Worm (Caenorhabditis elegans) whole organism, young adult: ENCODE data around the gene pot-1.

ENCODE experiments used
- B0261.1 ChIP-seq: sonication (generic microtip); optimal IDR thresholded peaks from 2 replicates; lab custom pipeline; 2016; ENCODE audit warnings: mild to moderate bottlenecking, missing genetic modification characterization, moderate library complexity, missing compliant biosample characterization
- B0336.3 ChIP-seq: fragments of 200-800 bp; sonication (Bioruptor generic); IDR thresholded peaks from 2 replicates; pipeline ENCODE4 v1.3.6; 2022; ENCODE audit warnings: missing genetic modification characterization, missing compliant biosample characterization
- C17E4.6 ChIP-seq: fragments of 200-800 bp; sonication (Bioruptor generic); IDR thresholded peaks from 2 replicates; pipeline ENCODE4 v1.3.6; 2022; ENCODE audit warnings: missing genetic modification reagents, missing genetic modification characterization, missing compliant biosample characterization
- D2030.7 ChIP-seq: fragments of 200-800 bp; sonication (Bioruptor generic); IDR thresholded peaks from 2 replicates; pipeline ENCODE4 v1.3.6; 2022; ENCODE audit warnings: missing genetic modification reagents, missing genetic modification characterization, missing compliant biosample characterization
- F22D6.2 ChIP-seq: sonication (generic microtip); optimal IDR thresholded peaks from 2 replicates; lab custom pipeline; 2016; ENCODE audit warnings: mild to moderate bottlenecking, missing genetic modification characterization, missing compliant biosample characterization
- F49E8.2 ChIP-seq: sonication (generic microtip); optimal IDR thresholded peaks from 3 replicates; lab custom pipeline; 2017; ENCODE audit warnings: missing genetic modification characterization, mild to moderate bottlenecking, missing compliant biosample characterization, antibody characterized with exemption, moderate library complexity; ENCODE audit not compliant: insufficient read depth
- F57A8.1 ChIP-seq: fragments of 200-800 bp; sonication (Bioruptor generic); optimal IDR thresholded peaks from 2 replicates; lab custom pipeline; 2018; ENCODE audit warnings: mild to moderate bottlenecking, missing genetic modification characterization, moderate library complexity, missing compliant biosample characterization
- T07F8.4 ChIP-seq: sonication (generic microtip); optimal IDR thresholded peaks from 2 replicates; lab custom pipeline; 2016; ENCODE audit warnings: mild to moderate bottlenecking, missing genetic modification characterization, moderate library complexity, missing compliant biosample characterization
- Y53F4B.3 ChIP-seq: fragments of 200-800 bp; sonication (Bioruptor generic); IDR thresholded peaks from 2 replicates; pipeline ENCODE4 v1.3.6; 2022; ENCODE audit warnings: missing genetic modification reagents, missing genetic modification characterization, missing compliant biosample characterization
- Y56A3A.18 ChIP-seq: fragments of 200-800 bp; sonication (Bioruptor generic); IDR thresholded peaks from 2 replicates; pipeline ENCODE4 v1.3.6; 2022; ENCODE audit warnings: missing genetic modification reagents, missing genetic modification characterization, missing compliant biosample characterization
- Y67H2A.10 ChIP-seq: fragments of 200-800 bp; sonication (Bioruptor generic); conservative IDR thresholded peaks from 2 replicates; pipeline ENCODE4 v1.3.6; 2022; ENCODE audit warnings: missing genetic modification reagents, missing genetic modification characterization, missing compliant biosample characterization
- Y95B8A.8 ChIP-seq: fragments of 200-800 bp; sonication (Bioruptor generic); IDR thresholded peaks from 2 replicates; pipeline ENCODE4 v1.3.6; 2022; ENCODE audit warnings: missing genetic modification reagents, missing genetic modification characterization, missing compliant biosample characterization
- aptf-2 ChIP-seq: fragments of 200-800 bp; sonication (Bioruptor generic); conservative IDR thresholded peaks from 2 replicates; pipeline ENCODE4 v1.3.6; 2022; ENCODE audit warnings: missing genetic modification reagents, missing genetic modification characterization, missing compliant biosample characterization
- attf-6 ChIP-seq: fragments of 200-800 bp; sonication (Bioruptor generic); IDR thresholded peaks from 2 replicates; pipeline ENCODE4 v1.3.6; 2022; ENCODE audit warnings: missing genetic modification reagents, missing genetic modification characterization, missing compliant biosample characterization
- ccch-3 ChIP-seq: fragments of 200-800 bp; sonication (Bioruptor generic); optimal IDR thresholded peaks from 2 replicates; lab custom pipeline; 2018; ENCODE audit warnings: mild to moderate bottlenecking, missing genetic modification characterization, missing compliant biosample characterization
- cebp-1 ChIP-seq, 2 experiments: fragments of 200-800 bp in 1 of 2; sonication (Bioruptor generic) in 1 of 2; sonication (generic microtip) in 1 of 2; IDR thresholded peaks in 1 of 2; optimal IDR thresholded peaks in 1 of 2; 2 replicates each; pipeline versions ENCODE4 v1.3.6 to Lab custom; 2017 to 2022; ENCODE audit warnings: missing compliant biosample characterization in 2 of 2, missing genetic modification characterization in 2 of 2, mild to moderate bottlenecking in 1 of 2, missing genetic modification reagents in 1 of 2, moderate library complexity in 1 of 2
- cebp-2 ChIP-seq: fragments of 200-800 bp; sonication (Bioruptor generic); IDR thresholded peaks from 2 replicates; pipeline ENCODE4 v1.3.6; 2022; ENCODE audit warnings: missing genetic modification characterization, missing compliant biosample characterization
- ceh-100 ChIP-seq: fragments of 200-800 bp; sonication (Bioruptor generic); IDR thresholded peaks from 2 replicates; pipeline ENCODE4 v1.3.6; 2022; ENCODE audit warnings: missing genetic modification reagents, missing genetic modification characterization, missing compliant biosample characterization
- ceh-27 ChIP-seq: fragments of 200-800 bp; sonication (Bioruptor generic); optimal IDR thresholded peaks from 2 replicates; lab custom pipeline; 2018; ENCODE audit warnings: mild to moderate bottlenecking, missing genetic modification characterization, moderate library complexity, missing compliant biosample characterization
- ceh-91 ChIP-seq: fragments of 200-800 bp; sonication (Bioruptor generic); IDR thresholded peaks from 2 replicates; pipeline ENCODE4 v1.3.6; 2022; ENCODE audit warnings: missing genetic modification reagents, missing genetic modification characterization, missing compliant biosample characterization
- dpff-1 ChIP-seq: sonication (generic microtip); optimal IDR thresholded peaks from 2 replicates; lab custom pipeline; 2017; ENCODE audit warnings: mild to moderate bottlenecking, missing genetic modification characterization, missing compliant biosample characterization
- efl-1 ChIP-seq: fragments of 150-350 bp; optimal IDR thresholded peaks from 2 replicates; lab custom pipeline; 2014; ENCODE audit warnings: missing biosample characterization, missing genetic modification reagents, missing genetic modification characterization
- egl-18 ChIP-seq: fragments of 200-800 bp; sonication (Bioruptor generic); IDR thresholded peaks from 2 replicates; pipeline ENCODE4 v1.3.6; 2022; ENCODE audit warnings: missing genetic modification reagents, missing genetic modification characterization, missing compliant biosample characterization
- gei-17 ChIP-seq: fragments of 200-800 bp; sonication (Bioruptor generic); optimal IDR thresholded peaks from 2 replicates; lab custom pipeline; 2018; ENCODE audit warnings: mild to moderate bottlenecking, missing genetic modification characterization, missing compliant biosample characterization
- hlh-12 ChIP-seq: sonication (generic microtip); optimal IDR thresholded peaks from 2 replicates; lab custom pipeline; 2016; ENCODE audit warnings: missing genetic modification characterization, missing compliant biosample characterization
- hmg-1.2 ChIP-seq: fragments of 200-800 bp; sonication (Bioruptor generic); IDR thresholded peaks from 2 replicates; pipeline ENCODE4 v1.3.6; 2022; ENCODE audit warnings: missing genetic modification reagents, missing genetic modification characterization, missing compliant biosample characterization
- hrde-1 ChIP-seq: sonication (generic microtip); optimal IDR thresholded peaks from 2 replicates; lab custom pipeline; 2016; ENCODE audit warnings: missing genetic modification characterization, mild to moderate bottlenecking, missing compliant biosample characterization, moderate library complexity, missing genotype, missing genetic modification reagents, borderline replicate concordance
- lag-1 ChIP-seq: fragments of 200-800 bp; sonication (Bioruptor generic); IDR thresholded peaks from 2 replicates; pipeline ENCODE4 v1.3.6; 2022; ENCODE audit warnings: missing genetic modification reagents, missing genetic modification characterization, missing compliant biosample characterization
- let-607 ChIP-seq, 2 experiments: fragments of 200-800 bp in 1 of 2; sonication (Bioruptor generic) in 1 of 2; sonication (generic microtip) in 1 of 2; optimal IDR thresholded peaks; 2 replicates each; lab custom pipeline; 2016 to 2018; ENCODE audit warnings: mild to moderate bottlenecking in 2 of 2, missing compliant biosample characterization in 2 of 2, missing genetic modification characterization in 2 of 2, moderate library complexity in 2 of 2, missing genotype in 1 of 2
- lin-26 ChIP-seq: fragments of 200-800 bp; sonication (Bioruptor generic); IDR thresholded peaks from 2 replicates; pipeline ENCODE4 v1.3.6; 2022; ENCODE audit warnings: missing genetic modification reagents, missing genetic modification characterization, missing compliant biosample characterization
- lin-54 ChIP-seq: fragments of 200-800 bp; sonication (Bioruptor generic); optimal IDR thresholded peaks from 2 replicates; lab custom pipeline; 2018; ENCODE audit warnings: mild to moderate bottlenecking, missing genetic modification characterization, missing compliant biosample characterization
- lir-1 ChIP-seq: fragments of 200-800 bp; sonication (Bioruptor generic); conservative IDR thresholded peaks from 2 replicates; pipeline ENCODE4 v1.3.6; 2022; ENCODE audit warnings: missing genetic modification reagents, missing genetic modification characterization, missing compliant biosample characterization
- madf-10 ChIP-seq: sonication (generic microtip); optimal IDR thresholded peaks from 2 replicates; lab custom pipeline; 2016; ENCODE audit warnings: mild to moderate bottlenecking, missing genetic modification characterization, missing compliant biosample characterization
- madf-6 ChIP-seq: fragments of 200-800 bp; sonication (Bioruptor generic); IDR thresholded peaks from 2 replicates; pipeline ENCODE4 v1.3.6; 2022; ENCODE audit warnings: missing genetic modification reagents, missing genetic modification characterization, missing compliant biosample characterization
- mcd-1 ChIP-seq: fragments of 200-800 bp; sonication (Bioruptor generic); IDR thresholded peaks from 2 replicates; pipeline ENCODE4 v1.3.6; 2022; ENCODE audit warnings: missing genetic modification reagents, missing genetic modification characterization, missing compliant biosample characterization
- mel-28 ChIP-seq: sonication (generic microtip); optimal IDR thresholded peaks from 2 replicates; lab custom pipeline; 2016; ENCODE audit warnings: borderline replicate concordance, mild to moderate bottlenecking, missing genetic modification characterization, missing compliant biosample characterization
- mes-4 ChIP-seq: sonication (generic microtip); optimal IDR thresholded peaks from 2 replicates; lab custom pipeline; 2016; ENCODE audit warnings: missing genotype, missing genetic modification characterization, missing compliant biosample characterization
- nfya-1 ChIP-seq: sonication (generic microtip); optimal IDR thresholded peaks from 2 replicates; lab custom pipeline; 2017; ENCODE audit warnings: antibody characterized with exemption, missing compliant biosample characterization, missing genetic modification characterization, borderline replicate concordance; ENCODE audit not compliant: insufficient read depth
- nhr-80 ChIP-seq: sonication (generic microtip); optimal IDR thresholded peaks from 2 replicates; lab custom pipeline; 2016; ENCODE audit warnings: missing genetic modification characterization, missing compliant biosample characterization
- snpc-4 ChIP-seq, 5 experiments: fragments of 150-350 bp in 1 of 5; sonication (generic microtip) in 4 of 5; optimal IDR thresholded peaks; 2 replicates each; lab custom pipeline; 2014 to 2018; ENCODE audit warnings: missing genetic modification characterization in 5 of 5, missing biosample characterization in 3 of 5, antibody characterized with exemption in 2 of 5, mild to moderate bottlenecking in 2 of 5, missing compliant biosample characterization in 2 of 5, missing genotype in 2 of 5, moderate library complexity in 2 of 5, missing genetic modification reagents in 1 of 5
- somi-1 ChIP-seq: fragments of 200-800 bp; sonication (Bioruptor generic); optimal IDR thresholded peaks from 2 replicates; lab custom pipeline; 2018; ENCODE audit warnings: mild to moderate bottlenecking, missing genetic modification characterization, missing compliant biosample characterization
- zim-3 ChIP-seq: sonication (generic microtip); optimal IDR thresholded peaks from 2 replicates; lab custom pipeline; 2017; ENCODE audit warnings: mild to moderate bottlenecking, missing genetic modification characterization, moderate library complexity, missing compliant biosample characterization
- ztf-18 ChIP-seq: sonication (generic microtip); optimal IDR thresholded peaks from 2 replicates; lab custom pipeline; 2016; ENCODE audit warnings: missing genotype, mild to moderate bottlenecking, missing genetic modification characterization, missing compliant biosample characterization
- ztf-25 ChIP-seq: fragments of 200-800 bp; sonication (Bioruptor generic); IDR thresholded peaks from 2 replicates; pipeline ENCODE4 v1.3.6; 2022; ENCODE audit warnings: missing genetic modification reagents, missing genetic modification characterization, missing compliant biosample characterization
- ztf-3 ChIP-seq: fragments of 200-800 bp; sonication (Bioruptor generic); optimal IDR thresholded peaks from 2 replicates; lab custom pipeline; 2018; ENCODE audit warnings: mild to moderate bottlenecking, missing genetic modification characterization, missing compliant biosample characterization

Gene pot-1

ce11 chrIII:7154526-7154925, 21.0 kb upstream of the pot-1 start:
- no peak for TF ChIP-seq hrde-1 (tag; lab: Kevin White, UChicago)
- 0 out of 2 replicates have a peak, but pooled peaks have one; percentile 23 for TF ChIP-seq lin-26 (GFP tag; lab: Robert Waterston, UW)
- no peak for TF ChIP-seq ztf-3 (GFP tag; lab: Kevin White, UChicago)
- no peak for TF ChIP-seq cebp-1 (GFP tag; IDR thresholded peaks at IDR 0.05; lab: Robert Waterston, UW)
- no peak for TF ChIP-seq cebp-1 (tag; optimal IDR thresholded peaks at IDR 0.05; lab: Kevin White, UChicago)
- peak; percentile 4; the same call in 1 of the 2 replicates for TF ChIP-seq hmg-1.2 (GFP tag; lab: Robert Waterston, UW)

- TF ChIP-seq Y95B8A.8 (no peak), snpc-4 (GFP tag; optimal IDR thresholded peaks at IDR 0.05; lab: Kevin White, UChicago) (no peak), snpc-4 (tag; optimal IDR thresholded peaks at IDR 0.05; lab: Kevin White, UChicago) (peak in 2 of 4 experiments; percentile 56 to 69), F49E8.2 (no peak), lin-54 (GFP tag; lab: Kevin White, UChicago) (peak; percentile 55), ceh-100 (GFP tag; lab: Robert Waterston, UW) (no peak), zim-3 (tag; lab: Kevin White, UChicago) (no peak), T07F8.4 (tag; lab: Kevin White, UChicago) (no peak), ceh-27 (GFP tag; lab: Kevin White, UChicago) (peak; percentile 76), efl-1 (GFP tag; lab: Kevin White, UChicago) (no peak), B0336.3 (GFP tag; lab: Robert Waterston, UW) (0 out of 2 replicates have a peak, but pooled peaks have one; percentile 38), F22D6.2 (tag; lab: Kevin White, UChicago) (no peak), B0261.1 (tag; lab: Kevin White, UChicago) (no peak), dpff-1 (tag; lab: Kevin White, UChicago) (no peak), nfya-1 (tag; lab: Kevin White, UChicago) (no peak), cebp-2 (no peak), mel-28 (tag; lab: Kevin White, UChicago) (no peak), attf-6 (no peak), Y53F4B.3 (no peak), mes-4 (tag; lab: Kevin White, UChicago) (no peak), D2030.7 (no peak), ztf-18 (no peak), let-607 (tag; optimal IDR thresholded peaks at IDR 0.05; lab: Kevin White, UChicago) (peak in 1 of 2 experiments; percentile 2), gei-17 (GFP tag; lab: Kevin White, UChicago) (peak; percentile 32), somi-1 (GFP tag; lab: Kevin White, UChicago) (no peak), hlh-12 (tag; lab: Kevin White, UChicago) (no peak), Y56A3A.18 (GFP tag; lab: Robert Waterston, UW) (no peak), mcd-1 (GFP tag; lab: Robert Waterston, UW) (peak; percentile 43), nhr-80 (tag; lab: Kevin White, UChicago) (peak; percentile 4), C17E4.6 (GFP tag; lab: Robert Waterston, UW) (no peak), ceh-91 (GFP tag; lab: Robert Waterston, UW) (no peak), F57A8.1 (GFP tag; lab: Kevin White, UChicago) (no peak), madf-6 (GFP tag; lab: Robert Waterston, UW) (no peak), hmg-1.2 (GFP tag; lab: Robert Waterston, UW) (peak; percentile 89), ccch-3 (GFP tag; lab: Kevin White, UChicago) (no peak), aptf-2 (GFP tag; lab: Robert Waterston, UW) (peak; percentile 59), Y67H2A.10 (no peak), egl-18 (GFP tag; lab: Robert Waterston, UW) (no peak), ztf-25 (no peak), lir-1 (GFP tag; lab: Robert Waterston, UW) (no peak), madf-10 (tag; lab: Kevin White, UChicago) (peak; percentile 5), lag-1 (no peak)
Measured at ce11 chrIII:7153747-7154238, 20.3 kb upstream of the pot-1 start, which contains the start of gene ogt-1. TSS of gene ogt-1 (minus strand) at chrIII:7153797.
